Worm (Caenorhabditis elegans): ENCODE data around the gene F02D10.3.

DNA sequence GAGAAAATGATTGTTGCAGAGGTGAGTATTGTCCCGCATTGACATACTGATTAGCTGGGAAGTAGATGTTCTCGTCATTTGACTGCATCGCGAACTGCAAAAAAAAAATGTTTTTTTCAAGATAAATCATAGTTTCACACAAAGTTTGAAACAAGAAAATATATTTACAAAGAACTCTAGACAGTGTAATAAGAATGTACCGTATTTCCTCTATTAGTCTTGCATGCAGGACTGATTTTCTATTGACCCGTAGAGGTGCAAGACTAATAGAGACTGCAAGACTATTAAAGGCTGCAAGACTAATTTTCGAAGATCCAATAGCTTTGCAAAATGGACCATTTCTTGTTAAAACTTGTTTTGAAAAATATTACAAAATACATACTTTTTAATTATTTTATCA is 39.1 kb downstream of the F02D10.3 start, which contains the start of gene fkh-3:
- no peak for TF ChIP-seq flt-1 (GFP tag; IDR thresholded peaks at IDR 0.05)
- no peak for TF ChIP-seq ztf-23 (GFP tag; IDR thresholded peaks at IDR 0.05)
- TF ChIP-seq tab-1 (GFP tag; IDR thresholded peaks at IDR 0.05): no peak

All from whole organism, midembryonic.